Worm (Caenorhabditis elegans) whole organism, L1 larva: ENCODE measurements around the gene F58B4.2.

Experiments
- F16B12.6 ChIP-seq: fragments of 150-350 bp; optimal IDR thresholded peaks from 2 replicates; lab custom pipeline; 2014; ENCODE audit warnings: missing biosample characterization, missing genetic modification characterization
- aly-2 ChIP-seq: fragments of 150-350 bp; optimal IDR thresholded peaks from 2 replicates; lab custom pipeline; 2014; ENCODE audit warnings: missing biosample characterization, missing genetic modification characterization
- ama-1 ChIP-seq: fragments of 150-350 bp; optimal IDR thresholded peaks from 2 replicates; lab custom pipeline; 2014
- blmp-1 ChIP-seq: fragments of 150-350 bp; optimal IDR thresholded peaks from 2 replicates; lab custom pipeline; 2014; ENCODE audit warnings: missing biosample characterization, missing genetic modification characterization
- ceh-63 ChIP-seq: fragments of 200-800 bp; sonication (Bioruptor generic); optimal IDR thresholded peaks from 2 replicates; lab custom pipeline; 2018; ENCODE audit warnings: mild to moderate bottlenecking, missing genetic modification characterization, missing compliant biosample characterization
- ceh-8 ChIP-seq: fragments of 200-800 bp; sonication (Bioruptor generic); optimal IDR thresholded peaks from 2 replicates; lab custom pipeline; 2018; ENCODE audit warnings: mild to moderate bottlenecking, missing genetic modification characterization, moderate library complexity, missing compliant biosample characterization
- ceh-82 ChIP-seq, 3 experiments: fragments of 150-350 bp in 1 of 3; sonication (generic microtip) in 2 of 3; optimal IDR thresholded peaks; 2 replicates each; lab custom pipeline; 2014 to 2017; ENCODE audit warnings: missing biosample characterization in 3 of 3, missing genetic modification characterization in 3 of 3
- ces-1 ChIP-seq: fragments of 150-350 bp; optimal IDR thresholded peaks from 2 replicates; lab custom pipeline; 2014; ENCODE audit warnings: missing biosample characterization, missing genetic modification reagents, missing genetic modification characterization
- dpl-1 ChIP-seq, 3 experiments: fragments of 150-350 bp in 2 of 3; sonication (generic microtip) in 1 of 3; optimal IDR thresholded peaks; 2 replicates each; lab custom pipeline; 2014 to 2017; ENCODE audit warnings: missing biosample characterization in 3 of 3, missing genetic modification characterization in 3 of 3, missing genetic modification reagents in 3 of 3
- efl-1 ChIP-seq, 4 experiments: fragments of 150-350 bp; optimal IDR thresholded peaks in 3 of 4; peaks in 1 of 4; 1 replicate in 1 of 4; 2 replicates in 3 of 4; lab custom pipeline; 2014; ENCODE audit warnings: missing biosample characterization in 2 of 4, missing genetic modification characterization in 2 of 4, missing genetic modification reagents in 2 of 4
- elt-2 ChIP-seq: sonication (generic microtip); optimal IDR thresholded peaks from 2 replicates; lab custom pipeline; 2016; ENCODE audit warnings: missing genetic modification characterization, mild to moderate bottlenecking, inconsistent platforms, missing compliant biosample characterization, missing genetic modification reagents
- ets-5 ChIP-seq: fragments of 200-800 bp; sonication (Bioruptor generic); IDR thresholded peaks from 2 replicates; pipeline ENCODE4 v1.3.6; 2022; ENCODE audit warnings: missing genetic modification characterization, missing compliant biosample characterization
- fkh-10 ChIP-seq: sonication (generic microtip); optimal IDR thresholded peaks from 2 replicates; lab custom pipeline; 2017; ENCODE audit warnings: missing biosample characterization, missing genetic modification reagents, missing genetic modification characterization
- fkh-8 ChIP-seq: sonication (generic microtip); optimal IDR thresholded peaks from 2 replicates; lab custom pipeline; 2016; ENCODE audit warnings: mild to moderate bottlenecking, missing genetic modification characterization, missing compliant biosample characterization
- hpl-2 ChIP-seq: fragments of 150-350 bp; optimal IDR thresholded peaks from 2 replicates; lab custom pipeline; 2014; ENCODE audit warnings: missing biosample characterization, missing genetic modification reagents, missing genetic modification characterization
- irx-1 ChIP-seq: sonication (generic microtip); optimal IDR thresholded peaks from 2 replicates; lab custom pipeline; 2016; ENCODE audit warnings: missing genetic modification characterization, missing compliant biosample characterization
- isw-1 ChIP-seq: fragments of 200-800 bp; sonication (Bioruptor generic); IDR thresholded peaks from 2 replicates; pipeline ENCODE4 v1.3.6; 2022; ENCODE audit warnings: missing genetic modification characterization, missing compliant biosample characterization
- jun-1 ChIP-seq: fragments of 150-350 bp; optimal IDR thresholded peaks from 2 replicates; lab custom pipeline; 2014; ENCODE audit warnings: missing biosample characterization, missing genetic modification reagents, missing genetic modification characterization
- lin-14 ChIP-seq: fragments of 200-800 bp; sonication (Bioruptor generic); optimal IDR thresholded peaks from 2 replicates; lab custom pipeline; 2018; ENCODE audit warnings: mild to moderate bottlenecking, missing genetic modification characterization, moderate library complexity, missing compliant biosample characterization
- lin-35 ChIP-seq, 2 experiments: fragments of 150-350 bp; optimal IDR thresholded peaks; 2 replicates each; lab custom pipeline; 2014; ENCODE audit warnings: missing biosample characterization in 2 of 2, missing genetic modification characterization in 2 of 2, missing genetic modification reagents in 2 of 2
- lin-39 ChIP-seq: fragments of 150-350 bp; optimal IDR thresholded peaks from 2 replicates; lab custom pipeline; 2014; ENCODE audit warnings: missing biosample characterization, missing genetic modification reagents, missing genetic modification characterization
- lir-3 ChIP-seq: sonication (generic microtip); optimal IDR thresholded peaks from 2 replicates; lab custom pipeline; 2016; ENCODE audit warnings: mild to moderate bottlenecking, missing genetic modification characterization, moderate library complexity, missing compliant biosample characterization; ENCODE audit not compliant: poor library complexity
- lsy-2 ChIP-seq, 2 experiments: fragments of 150-350 bp; optimal IDR thresholded peaks; 2 replicates each; lab custom pipeline; 2014; ENCODE audit warnings: missing biosample characterization in 2 of 2, missing genetic modification characterization in 2 of 2
- mab-9 ChIP-seq: fragments of 200-800 bp; sonication (Bioruptor generic); IDR thresholded peaks from 2 replicates; pipeline ENCODE4 v1.3.6; 2022; ENCODE audit warnings: missing genetic modification reagents, missing genetic modification characterization, missing compliant biosample characterization
- nhr-19 ChIP-seq: fragments of 200-800 bp; sonication (Bioruptor generic); conservative IDR thresholded peaks from 2 replicates; pipeline ENCODE4 v1.3.6; 2022; ENCODE audit warnings: missing genetic modification characterization, missing compliant biosample characterization
- nhr-20 ChIP-seq: sonication (generic microtip); optimal IDR thresholded peaks from 2 replicates; lab custom pipeline; 2016; ENCODE audit warnings: mild to moderate bottlenecking, missing genetic modification characterization, missing compliant biosample characterization
- nhr-28 ChIP-seq: fragments of 150-350 bp; optimal IDR thresholded peaks from 2 replicates; lab custom pipeline; 2014; ENCODE audit warnings: missing biosample characterization, missing genetic modification characterization
- nhr-47 ChIP-seq: sonication (generic microtip); optimal IDR thresholded peaks from 2 replicates; lab custom pipeline; 2016; ENCODE audit warnings: mild to moderate bottlenecking, missing genetic modification characterization, moderate library complexity, missing compliant biosample characterization
- nhr-71 ChIP-seq: sonication (generic microtip); optimal IDR thresholded peaks from 2 replicates; lab custom pipeline; 2016; ENCODE audit warnings: mild to moderate bottlenecking, missing genetic modification characterization, moderate library complexity, missing compliant biosample characterization
- nhr-85 ChIP-seq: sonication (generic microtip); peaks from one replicate; lab custom pipeline; 2016; ENCODE audit warnings: missing genetic modification characterization, inconsistent platforms, missing compliant biosample characterization
- nhr-90 ChIP-seq: sonication (generic microtip); optimal IDR thresholded peaks from 2 replicates; lab custom pipeline; 2016; ENCODE audit warnings: mild to moderate bottlenecking, missing genetic modification characterization, missing compliant biosample characterization; ENCODE audit not compliant: poor library complexity
- rnt-1 ChIP-seq: sonication (generic microtip); optimal IDR thresholded peaks from 2 replicates; lab custom pipeline; 2016; ENCODE audit warnings: mild to moderate bottlenecking, missing genetic modification characterization, moderate library complexity, missing compliant biosample characterization
- snpc-4 ChIP-seq: fragments of 150-350 bp; optimal IDR thresholded peaks from 2 replicates; lab custom pipeline; 2014; ENCODE audit warnings: missing biosample characterization, missing genetic modification characterization
- snu-23 ChIP-seq: sonication (generic microtip); optimal IDR thresholded peaks from 2 replicates; lab custom pipeline; 2016; ENCODE audit warnings: missing genetic modification characterization, missing compliant biosample characterization
- swsn-7 ChIP-seq: sonication (generic microtip); optimal IDR thresholded peaks from 2 replicates; lab custom pipeline; 2016; ENCODE audit warnings: missing genetic modification characterization, missing compliant biosample characterization
- tbx-2 ChIP-seq: sonication (generic microtip); optimal IDR thresholded peaks from 2 replicates; lab custom pipeline; 2016; ENCODE audit warnings: missing genetic modification characterization, missing compliant biosample characterization
- unc-30 ChIP-seq: sonication (generic microtip); optimal IDR thresholded peaks from 2 replicates; lab custom pipeline; 2017; ENCODE audit warnings: missing biosample characterization, missing genetic modification characterization
- unc-62 ChIP-seq: fragments of 150-350 bp; optimal IDR thresholded peaks from 2 replicates; lab custom pipeline; 2014; ENCODE audit warnings: missing biosample characterization, missing genetic modification reagents, missing genetic modification characterization
- unc-86 ChIP-seq: sonication (generic microtip); optimal IDR thresholded peaks from 2 replicates; lab custom pipeline; 2016; ENCODE audit warnings: missing genetic modification characterization, missing compliant biosample characterization
- vab-15 ChIP-seq: sonication (generic microtip); optimal IDR thresholded peaks from 2 replicates; lab custom pipeline; 2017; ENCODE audit warnings: missing genotype, mild to moderate bottlenecking, missing genetic modification characterization, missing compliant biosample characterization
- zip-4 ChIP-seq: fragments of 200-800 bp; sonication (Bioruptor generic); optimal IDR thresholded peaks from 2 replicates; lab custom pipeline; 2018; ENCODE audit warnings: mild to moderate bottlenecking, missing genetic modification characterization, moderate library complexity, missing compliant biosample characterization
- ztf-11 ChIP-seq, 2 experiments: sonication (generic microtip); optimal IDR thresholded peaks; 2 replicates each; lab custom pipeline; 2016 to 2017; ENCODE audit warnings: missing genetic modification characterization in 2 of 2, missing biosample characterization in 1 of 2, missing compliant biosample characterization in 1 of 2
- ztf-4 ChIP-seq: fragments of 150-350 bp; optimal IDR thresholded peaks from 2 replicates; lab custom pipeline; 2014; ENCODE audit warnings: missing biosample characterization, missing genetic modification characterization

Gene F58B4.2

DNA sequence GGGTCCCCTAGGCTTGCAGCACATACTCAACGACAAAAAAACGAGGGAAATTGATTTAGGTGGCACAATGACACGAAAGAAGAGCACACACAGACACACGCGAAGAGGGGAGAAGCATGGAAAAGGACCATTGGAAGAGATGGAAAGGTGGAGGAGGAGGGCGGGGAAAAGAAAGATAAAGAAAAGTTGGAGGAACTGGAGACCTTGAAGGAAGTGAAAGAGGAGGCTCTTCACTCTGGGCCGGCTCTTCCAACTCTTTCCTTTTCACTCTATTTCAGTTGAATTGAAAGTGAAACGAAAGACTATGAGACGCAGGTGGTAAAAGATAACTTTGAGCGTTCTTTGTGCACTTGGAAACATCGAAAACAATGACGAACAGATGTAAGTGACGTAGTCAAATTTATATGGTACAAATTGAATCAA lies 43.2 kb upstream of the F58B4.2 start (continued):
- TF ChIP-seq zip-4 (GFP tag; lab: Kevin White, UChicago) (peak; percentile 18), fkh-10 (peak; percentile 63), lir-3 (tag; lab: Kevin White, UChicago) (peak; percentile 59), ces-1 (GFP tag; lab: Kevin White, UChicago) (peak; percentile 64), nhr-47 (tag; lab: Kevin White, UChicago) (peak; percentile 73), lin-35 (GFP tag; optimal IDR thresholded peaks at IDR 0.05; lab: Kevin White, UChicago) (peak; percentile 62 to 64), unc-30 (tag; lab: Kevin White, UChicago) (no peak), snpc-4 (tag; lab: Kevin White, UChicago) (peak; percentile 6), nhr-28 (tag; lab: Kevin White, UChicago) (no peak), lin-39 (tag; lab: Kevin White, UChicago) (no peak), nhr-85 (tag; lab: Kevin White, UChicago) (peak; percentile 70), ztf-11 (tag; optimal IDR thresholded peaks at IDR 0.05; lab: Kevin White, UChicago) (peak in 1 of 2 experiments; percentile 18), mab-9 (GFP tag; lab: Robert Waterston, UW) (0 out of 2 replicates have a peak, but pooled peaks have one; percentile 37), swsn-7 (peak; percentile 77), nhr-20 (peak; percentile 69), hpl-2 (GFP tag; lab: Kevin White, UChicago) (no peak), isw-1 (peak; percentile 44), ztf-4 (peak; percentile 61), fkh-8 (tag; lab: Kevin White, UChicago) (peak; percentile 69)

DNA sequence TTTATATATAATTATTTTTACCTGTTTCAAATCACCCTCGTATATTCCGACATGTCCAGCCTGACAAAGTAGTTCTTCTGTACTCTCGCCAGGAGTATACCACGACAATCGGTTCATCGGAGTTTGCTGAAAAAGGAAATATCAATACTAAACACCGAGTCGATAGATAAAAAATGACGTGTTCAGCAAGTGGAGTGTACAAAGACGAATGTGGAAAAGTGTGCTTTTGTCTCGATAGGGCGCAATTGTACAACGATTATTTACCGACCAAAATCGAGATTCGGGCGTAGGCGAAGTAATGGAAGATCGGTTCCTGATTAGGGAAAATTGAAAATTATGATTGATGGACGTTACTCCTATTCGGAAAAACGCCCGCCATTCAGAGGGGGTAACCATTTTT lies 42.3 kb upstream of the F58B4.2 start, which contains the start of gene vps-36:
vps-36 (minus strand) TSS at position 126 of the 400 bp plus-strand sequence.
- TF ChIP-seq nhr-85 (tag; lab: Kevin White, UChicago) = peak; percentile 69
- peak; percentile 8 for TF ChIP-seq lin-14
- no peak for TF ChIP-seq ceh-63 (GFP tag; lab: Kevin White, UChicago)
- TF ChIP-seq elt-2 (tag; lab: Kevin White, UChicago) = peak; percentile 27
- TF ChIP-seq blmp-1 (tag; lab: Kevin White, UChicago) = peak; percentile 40
- TF ChIP-seq lin-35 (GFP tag; optimal IDR thresholded peaks at IDR 0.05; lab: Kevin White, UChicago) = peak in 1 of 2 experiments; percentile 21
- no peak for TF ChIP-seq irx-1 (tag; lab: Kevin White, UChicago)
- TF ChIP-seq ets-5 (GFP tag; lab: Robert Waterston, UW) = no peak

DNA sequence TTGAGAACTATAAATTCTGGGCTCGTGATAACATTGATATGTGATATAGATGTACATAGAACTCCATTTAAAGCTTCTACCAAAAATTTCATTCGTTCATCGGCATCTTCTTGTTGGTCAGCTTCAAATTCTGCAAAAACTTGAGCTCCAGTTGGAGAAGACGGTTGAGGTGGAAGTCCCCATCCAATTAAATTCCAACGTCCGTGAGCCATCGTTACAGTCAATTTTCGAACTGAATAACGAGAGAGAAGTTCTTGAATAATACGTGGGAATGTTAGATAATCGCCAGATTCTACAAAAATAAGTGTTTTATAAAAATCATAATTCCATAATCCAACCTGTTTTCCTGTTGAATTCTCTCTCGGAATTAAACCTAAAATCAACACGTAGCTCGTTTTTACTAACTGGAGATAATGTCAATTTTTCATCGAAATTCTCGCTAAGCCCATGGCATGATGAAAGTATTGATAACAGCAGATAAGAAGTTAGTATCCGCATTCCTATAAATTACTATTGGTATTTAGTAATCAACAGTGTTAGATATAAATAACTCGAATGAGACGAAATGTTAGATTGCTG lies 40.1 kb upstream of the F58B4.2 start, which contains the start of gene pigt-1:
pigt-1 (minus strand) TSS at position 500 of the 579 bp plus-strand sequence.
- peak; percentile 20 for TF ChIP-seq tbx-2
- no peak for TF ChIP-seq unc-86 (tag; lab: Kevin White, UChicago)
- no peak for TF ChIP-seq lir-3 (tag; lab: Kevin White, UChicago)
- TF ChIP-seq lsy-2 (tag; optimal IDR thresholded peaks at IDR 0.05; lab: Kevin White, UChicago) = peak in 1 of 2 experiments; percentile 22
- no peak for TF ChIP-seq efl-1 (optimal IDR thresholded peaks at IDR 0.05; lab: Kevin White, UChicago)
- TF ChIP-seq efl-1 (GFP tag; optimal IDR thresholded peaks at IDR 0.05 in 1 of 2; lab: Kevin White, UChicago) = peak in 1 of 2 experiments; percentile 89
- no peak for TF ChIP-seq nhr-28 (tag; lab: Kevin White, UChicago)
- peak; percentile 44 for TF ChIP-seq aly-2 (tag; lab: Kevin White, UChicago)
- no peak for TF ChIP-seq rnt-1 (tag; lab: Kevin White, UChicago)
- no peak for TF ChIP-seq jun-1 (tag; lab: Kevin White, UChicago)
- peak; percentile 44 for TF ChIP-seq nhr-71 (tag; lab: Kevin White, UChicago)
- peak; percentile 58 for TF ChIP-seq nhr-85 (tag; lab: Kevin White, UChicago)
- no peak for TF ChIP-seq unc-62 (GFP tag; lab: Kevin White, UChicago)
- peak; percentile 15 for TF ChIP-seq elt-2 (tag; lab: Kevin White, UChicago)
- no peak for TF ChIP-seq ceh-82 (tag; optimal IDR thresholded peaks at IDR 0.05; lab: Kevin White, UChicago)
- TF ChIP-seq nhr-90 (tag; lab: Kevin White, UChicago) = peak; percentile 50
- TF ChIP-seq dpl-1 (GFP tag; optimal IDR thresholded peaks at IDR 0.05; lab: Kevin White, UChicago) = no peak
- TF ChIP-seq ceh-8 (GFP tag; lab: Kevin White, UChicago) = no peak
- peak; percentile 15 for TF ChIP-seq nhr-20
- TF ChIP-seq vab-15 (tag; lab: Kevin White, UChicago) = no peak
- TF ChIP-seq snu-23 (GFP tag; lab: Kevin White, UChicago) = peak; percentile 14
- TF ChIP-seq blmp-1 (tag; lab: Kevin White, UChicago) = no peak
- TF ChIP-seq nhr-47 (tag; lab: Kevin White, UChicago) = peak; percentile 35
- peak; percentile 33 for TF ChIP-seq ztf-4
- no peak for TF ChIP-seq ama-1 (lab: Kevin White, UChicago)
- no peak for TF ChIP-seq F16B12.6 (tag; lab: Kevin White, UChicago)
- TF ChIP-seq nhr-19 (GFP tag; lab: Robert Waterston, UW) = no peak; the same call in 1 of the 2 replicates
- TF ChIP-seq mab-9 (GFP tag; lab: Robert Waterston, UW) = no peak
- TF ChIP-seq, all 84 proteins: peak for 12
